Fruit fly (Drosophila melanogaster) whole organism, wandering third instar larva: ENCODE measurements around the gene RpS13.

Experiments
- Abd-B ChIP-seq: fragments of >200 bp; optimal IDR thresholded peaks from 2 replicates; lab custom pipeline; 2017; ENCODE audit warnings: missing biosample characterization, missing genetic modification characterization
- CG32264 ChIP-seq: fragments of 200-800 bp; sonication (Bioruptor generic); optimal IDR thresholded peaks from 2 replicates; lab custom pipeline; 2016; ENCODE audit warnings: missing biosample characterization, missing genetic modification characterization
- CG9705 ChIP-seq: fragments of 200-800 bp; sonication (Bioruptor generic); optimal IDR thresholded peaks from 2 replicates; lab custom pipeline; 2018; ENCODE audit warnings: missing biosample characterization, mild to moderate bottlenecking, missing genetic modification characterization
- CrebA ChIP-seq: fragments of 200-800 bp; sonication (Bioruptor generic); optimal IDR thresholded peaks from 2 replicates; lab custom pipeline; 2016; ENCODE audit warnings: missing biosample characterization, mild to moderate bottlenecking, missing genetic modification characterization, borderline replicate concordance
- Dfd ChIP-seq: fragments of >200 bp; optimal IDR thresholded peaks from 2 replicates; lab custom pipeline; 2017; ENCODE audit warnings: missing biosample characterization, missing genetic modification characterization
- Dif ChIP-seq: fragments of 200-275, 200-300 bp; sonication (Bioruptor generic); optimal IDR thresholded peaks from 2 replicates; lab custom pipeline; 2018; ENCODE audit warnings: missing biosample characterization, missing genetic modification characterization; ENCODE audit not compliant: partially characterized antibody
- GATAd ChIP-seq: sonication (Bioruptor generic); optimal IDR thresholded peaks from 2 replicates; lab custom pipeline; 2016; ENCODE audit warnings: missing biosample characterization, missing genetic modification characterization
- HLH106 ChIP-seq: fragments of 200-800 bp; optimal IDR thresholded peaks from 3 replicates; lab custom pipeline; 2019; ENCODE audit warnings: missing biosample characterization, mild to moderate bottlenecking, missing genetic modification characterization, moderate library complexity
- Hnf4 ChIP-seq: fragments of 200-800 bp; sonication (Bioruptor generic); optimal IDR thresholded peaks from 2 replicates; lab custom pipeline; 2016; ENCODE audit warnings: missing biosample characterization, mild to moderate bottlenecking, missing genetic modification characterization
- Hr78 ChIP-seq: fragments of >200 bp; optimal IDR thresholded peaks from 2 replicates; lab custom pipeline; 2017; ENCODE audit warnings: missing biosample characterization, missing genetic modification characterization
- Hr83 ChIP-seq: fragments of 200-300 bp; sonication (Bioruptor generic); optimal IDR thresholded peaks from 2 replicates; lab custom pipeline; 2016; ENCODE audit warnings: missing biosample characterization, mild to moderate bottlenecking, missing genetic modification characterization, moderate library complexity; ENCODE audit not compliant: poor library complexity, severe bottlenecking
- Jra ChIP-seq: sonication (Bioruptor generic); optimal IDR thresholded peaks from 2 replicates; lab custom pipeline; 2016; ENCODE audit warnings: missing biosample characterization, missing genetic modification characterization
- Mio ChIP-seq: sonication (Bioruptor generic); optimal IDR thresholded peaks from 2 replicates; lab custom pipeline; 2016; ENCODE audit warnings: missing biosample characterization, missing genetic modification characterization
- Myc ChIP-seq: fragments of >200 bp; optimal IDR thresholded peaks from 2 replicates; lab custom pipeline; 2017
- N ChIP-seq: fragments of >200 bp; optimal IDR thresholded peaks from 2 replicates; lab custom pipeline; 2018; ENCODE audit warnings: missing biosample characterization, missing external identifiers, missing genetic modification characterization
- OdsH ChIP-seq: fragments of 200-800 bp; sonication (Bioruptor generic); optimal IDR thresholded peaks from 2 replicates; lab custom pipeline; 2016; ENCODE audit warnings: missing biosample characterization, mild to moderate bottlenecking, missing genetic modification characterization
- Rel ChIP-seq, 2 experiments: fragments of 200-800 bp; sonication (Bioruptor generic) in 1 of 2; optimal IDR thresholded peaks; 2 replicates in 1 of 2; 3 replicates in 1 of 2; lab custom pipeline; 2016 to 2019; ENCODE audit warnings: mild to moderate bottlenecking in 2 of 2, missing biosample characterization in 2 of 2, missing genetic modification characterization in 2 of 2, moderate library complexity in 1 of 2
- Sp1 ChIP-seq: fragments of 200-800 bp; sonication (Bioruptor generic); optimal IDR thresholded peaks from 3 replicates; lab custom pipeline; 2019; ENCODE audit warnings: missing biosample characterization, mild to moderate bottlenecking, missing genetic modification characterization, moderate library complexity
- Vsx2 ChIP-seq: fragments of 200-300, 225-300 bp; sonication (Bioruptor generic); optimal IDR thresholded peaks from 2 replicates; lab custom pipeline; 2018; ENCODE audit warnings: missing biosample characterization, missing genetic modification characterization; ENCODE audit not compliant: partially characterized antibody
- br ChIP-seq: fragments of 200-800 bp; sonication (Bioruptor generic); optimal IDR thresholded peaks from 2 replicates; lab custom pipeline; 2016; ENCODE audit warnings: missing biosample characterization, missing genetic modification characterization
- brk ChIP-seq: fragments of 200-800 bp; sonication (Bioruptor generic); optimal IDR thresholded peaks from 2 replicates; lab custom pipeline; 2016; ENCODE audit warnings: missing biosample characterization, mild to moderate bottlenecking, missing genetic modification characterization
- dl ChIP-seq, 2 experiments: fragments of 175-275, 200-275 bp in 1 of 2; fragments of 200-275 bp in 1 of 2; sonication (Bioruptor generic); optimal IDR thresholded peaks; lab custom pipeline; 2018; ENCODE audit warnings: mild to moderate bottlenecking in 2 of 2, missing biosample characterization in 2 of 2, missing genetic modification characterization in 2 of 2, moderate library complexity in 2 of 2; ENCODE audit not compliant: partially characterized antibody in 2 of 2, insufficient read depth in 1 of 2
- dmrt93B ChIP-seq: fragments of 200-800 bp; sonication (Bioruptor generic); optimal IDR thresholded peaks from 2 replicates; lab custom pipeline; 2018; ENCODE audit warnings: missing biosample characterization, mild to moderate bottlenecking, missing genetic modification characterization
- dsf ChIP-seq: sonication (Bioruptor generic); optimal IDR thresholded peaks from 2 replicates; lab custom pipeline; 2016; ENCODE audit warnings: missing biosample characterization, missing genetic modification characterization, borderline replicate concordance
- ey ChIP-seq: fragments of 200-800 bp; sonication (Bioruptor generic); optimal IDR thresholded peaks from 2 replicates; lab custom pipeline; 2016; ENCODE audit warnings: missing biosample characterization, missing genetic modification characterization
- foxo ChIP-seq, 2 experiments: fragments of 200-800 bp; sonication (Bioruptor generic); optimal IDR thresholded peaks; 2 replicates in 1 of 2; 3 replicates in 1 of 2; lab custom pipeline; 2016 to 2017; ENCODE audit warnings: missing biosample characterization in 2 of 2, missing genetic modification characterization in 2 of 2
- fru ChIP-seq: fragments of 200-800 bp; sonication (Bioruptor generic); optimal IDR thresholded peaks from 3 replicates; lab custom pipeline; 2016; ENCODE audit warnings: missing biosample characterization, mild to moderate bottlenecking, missing genetic modification characterization
- h ChIP-seq: fragments of 200-800 bp; sonication (Bioruptor generic); optimal IDR thresholded peaks from 3 replicates; lab custom pipeline; 2016; ENCODE audit warnings: missing biosample characterization, mild to moderate bottlenecking, missing genetic modification characterization
- jim ChIP-seq: fragments of 175-275, 200-325 bp; sonication (Bioruptor generic); optimal IDR thresholded peaks from 2 replicates; lab custom pipeline; 2016; ENCODE audit warnings: missing biosample characterization, mild to moderate bottlenecking, missing genetic modification characterization
- lola ChIP-seq: fragments of >200 bp; optimal IDR thresholded peaks from 2 replicates; lab custom pipeline; 2017; ENCODE audit warnings: missing biosample characterization, missing genetic modification characterization
- pan ChIP-seq: fragments of >200 bp; optimal IDR thresholded peaks from 2 replicates; lab custom pipeline; 2017
- psq ChIP-seq: fragments of 200-800 bp; sonication (Bioruptor generic); optimal IDR thresholded peaks from 3 replicates; lab custom pipeline; 2017; ENCODE audit warnings: missing biosample characterization, mild to moderate bottlenecking, missing genetic modification characterization, moderate library complexity
- rgr ChIP-seq: fragments of 200-800 bp; sonication (Bioruptor generic); optimal IDR thresholded peaks from 3 replicates; lab custom pipeline; 2016; ENCODE audit warnings: missing biosample characterization, mild to moderate bottlenecking, missing genetic modification characterization
- sage ChIP-seq: fragments of 200-800 bp; sonication (Bioruptor generic); optimal IDR thresholded peaks from 2 replicates; lab custom pipeline; 2016; ENCODE audit warnings: missing biosample characterization, mild to moderate bottlenecking, missing genetic modification characterization
- sv ChIP-seq: fragments of 200-800 bp; sonication (Bioruptor generic); optimal IDR thresholded peaks from 3 replicates; lab custom pipeline; 2016; ENCODE audit warnings: missing biosample characterization, missing genetic modification characterization
- tai ChIP-seq: sonication (Bioruptor generic); optimal IDR thresholded peaks from 2 replicates; lab custom pipeline; 2016; ENCODE audit warnings: missing biosample characterization, missing genetic modification characterization
- usp ChIP-seq: fragments of >200 bp; optimal IDR thresholded peaks from 2 replicates; lab custom pipeline; 2017; ENCODE audit warnings: missing biosample characterization, missing genetic modification characterization
- woc ChIP-seq: sonication (Bioruptor generic); optimal IDR thresholded peaks from 2 replicates; lab custom pipeline; 2016; ENCODE audit warnings: missing biosample characterization, mild to moderate bottlenecking, missing genetic modification characterization

The RpS13 gene

dm6 chr2L:8376717-8377116 is 12.3 kb upstream of the RpS13 start, which contains the start of the genes CG13390 and CG17294:
CG13390 (minus strand) TSS chr2L:8376797.
CG17294 (plus strand) TSS chr2L:8377035.
- TF ChIP-seq h (GFP tag; lab: Kevin White, UChicago) (peak; percentile 100), Hr78 (GFP tag; lab: Kevin White, UChicago) (no peak), dl (GFP tag; optimal IDR thresholded peaks at IDR 0.05; lab: Kevin White, UChicago; ENCODE audit: insufficient read depth in 1 of 2, partially characterized antibody in 2 of 2) (no peak), fru (GFP tag; lab: Kevin White, UChicago) (peak; percentile 99), Sp1 (GFP tag; lab: Kevin White, UChicago) (peak; percentile 100), HLH106 (peak; percentile 100), psq (GFP tag; lab: Kevin White, UChicago) (peak; percentile 99), Rel (GFP tag; optimal IDR thresholded peaks at IDR 0.05; lab: Kevin White, UChicago) (peak; percentile 97), Rel (tag; optimal IDR thresholded peaks at IDR 0.05; lab: Kevin White, UChicago) (peak; percentile 95), Hr83 (GFP tag; lab: Kevin White, UChicago) (peak; percentile 83), Abd-B (GFP tag; lab: Kevin White, UChicago) (no peak), Vsx2 (GFP tag; lab: Kevin White, UChicago) (no peak), br (peak; percentile 97), sv (GFP tag; lab: Kevin White, UChicago) (peak; percentile 98), pan (no peak), woc (GFP tag; lab: Kevin White, UChicago) (peak; percentile 95), dsf (GFP tag; lab: Kevin White, UChicago) (peak; percentile 96), Dif (GFP tag; lab: Kevin White, UChicago) (no peak), usp (no peak), dmrt93B (peak; percentile 99), Jra (peak; percentile 98), CG9705 (GFP tag; lab: Kevin White, UChicago) (peak; percentile 99), ey (peak; percentile 97), lola (GFP tag; lab: Kevin White, UChicago) (no peak), OdsH (peak; percentile 99), Dfd (GFP tag; lab: Kevin White, UChicago) (no peak), Myc (no peak), N (no peak), Hnf4 (peak; percentile 99), GATAd (peak; percentile 95), CrebA (GFP tag; lab: Kevin White, UChicago) (no peak), rgr (GFP tag; lab: Kevin White, UChicago) (peak; percentile 100), foxo (GFP tag; optimal IDR thresholded peaks at IDR 0.05; lab: Kevin White, UChicago) (peak; percentile 87 to 100), Mio (peak; percentile 85), sage (GFP tag; lab: Kevin White, UChicago) (peak; percentile 98), brk (GFP tag; lab: Kevin White, UChicago) (peak; percentile 99), tai (GFP tag; lab: Kevin White, UChicago) (no peak), CG32264 (GFP tag; lab: Kevin White, UChicago) (peak; percentile 95), jim (GFP tag; lab: Kevin White, UChicago) (peak; percentile 89)

dm6 chr2L:8374235-8374634 is 9.8 kb upstream of the RpS13 start, which contains the start of gene Wdr82:
Wdr82 (plus strand) TSS chr2L:8374461.
- no peak for TF ChIP-seq Vsx2 (GFP tag; lab: Kevin White, UChicago)
- no peak for TF ChIP-seq N

- TF ChIP-seq Hr83 (GFP tag; lab: Kevin White, UChicago) (no peak), usp (no peak), Dif (GFP tag; lab: Kevin White, UChicago) (no peak), CG32264 (GFP tag; lab: Kevin White, UChicago) (no peak), Rel (GFP tag; optimal IDR thresholded peaks at IDR 0.05; lab: Kevin White, UChicago) (no peak), Rel (tag; optimal IDR thresholded peaks at IDR 0.05; lab: Kevin White, UChicago) (peak; percentile 27), GATAd (no peak)
These were observed 7.8 kb upstream of the RpS13 start for dm6 chr2L:8372248-8372647.
